Fruit fly (Drosophila melanogaster) whole organism, embryonic: ENCODE measurements around the gene IleRS-m.

Experiments
- Aef1 ChIP-seq: fragments of 200-800 bp; sonication (Bioruptor generic); IDR thresholded peaks from 3 replicates; pipeline ENCODE4 v1.3.6; 2022; ENCODE audit warnings: missing biosample characterization, missing genetic modification characterization
- Blimp-1 ChIP-seq: fragments of 200-800 bp; sonication (Bioruptor generic); optimal IDR thresholded peaks from 3 replicates; lab custom pipeline; 2018; ENCODE audit warnings: missing biosample characterization, missing genetic modification characterization, mild to moderate bottlenecking, moderate library complexity, missing genetic modification reagents
- CG10209 ChIP-seq: fragments of 200-800 bp; sonication (Bioruptor generic); optimal IDR thresholded peaks from 3 replicates; lab custom pipeline; 2017; ENCODE audit warnings: missing biosample characterization, mild to moderate bottlenecking, missing genetic modification characterization, missing genetic modification reagents
- CG10366 ChIP-seq: fragments of 200-800 bp; sonication (Bioruptor generic); IDR thresholded peaks from 2 replicates; pipeline ENCODE4 v1.3.6; 2022; ENCODE audit warnings: missing biosample characterization, missing genetic modification characterization
- CG11247 ChIP-seq: fragments of 200-800 bp; sonication (Bioruptor generic); IDR thresholded peaks from 2 replicates; pipeline ENCODE4 v1.3.6; 2022; ENCODE audit warnings: missing biosample characterization, missing genetic modification characterization
- CG12104 ChIP-seq: fragments of 200-800 bp; sonication (Bioruptor generic); optimal IDR thresholded peaks from 3 replicates; lab custom pipeline; 2016; ENCODE audit warnings: missing biosample characterization, missing genetic modification characterization
- CG14014 ChIP-seq: fragments of 200-800 bp; sonication (Bioruptor generic); IDR thresholded peaks from 2 replicates; pipeline ENCODE4 v1.3.6; 2022; ENCODE audit warnings: missing biosample characterization, missing genetic modification characterization
- CG14710 ChIP-seq: fragments of 200-800 bp; sonication (Bioruptor generic); optimal IDR thresholded peaks from 3 replicates; lab custom pipeline; 2019; ENCODE audit warnings: missing biosample characterization, mild to moderate bottlenecking, missing genetic modification characterization, moderate library complexity
- CG15479 ChIP-seq: fragments of 200-800 bp; sonication (Bioruptor generic); optimal IDR thresholded peaks from 3 replicates; lab custom pipeline; 2019; ENCODE audit warnings: missing biosample characterization, mild to moderate bottlenecking, missing genetic modification characterization, moderate library complexity
- CG17912 ChIP-seq: fragments of 200-800 bp; sonication (Bioruptor generic); optimal IDR thresholded peaks from 2 replicates; lab custom pipeline; 2018; ENCODE audit warnings: missing biosample characterization, mild to moderate bottlenecking, missing genetic modification characterization
- CG18764 ChIP-seq: fragments of 200-800 bp; sonication (Bioruptor generic); optimal IDR thresholded peaks from 3 replicates; lab custom pipeline; 2016; ENCODE audit warnings: missing biosample characterization, missing genetic modification characterization
- CG34224 ChIP-seq: fragments of 200-800 bp; sonication (Bioruptor generic); IDR thresholded peaks from 3 replicates; pipeline ENCODE4 v1.3.6; 2022; ENCODE audit warnings: missing biosample characterization, missing genetic modification characterization; ENCODE audit not compliant: partially characterized antibody
- CG3726 ChIP-seq: fragments of 200-800 bp; sonication (Bioruptor generic); IDR thresholded peaks from 3 replicates; pipeline ENCODE4, ENCODE4 v1.3.6; 2022; ENCODE audit warnings: missing biosample characterization, missing genetic modification characterization
- CG4424 ChIP-seq: fragments of 200-800 bp; sonication (Bioruptor generic); optimal IDR thresholded peaks from 3 replicates; lab custom pipeline; 2016; ENCODE audit warnings: missing biosample characterization, missing genetic modification characterization
- CG5245 ChIP-seq: fragments of 200-800 bp; sonication (Bioruptor generic); optimal IDR thresholded peaks from 3 replicates; lab custom pipeline; 2016; ENCODE audit warnings: missing biosample characterization, missing genetic modification characterization
- CG6791 ChIP-seq: fragments of 200-800 bp; sonication (Bioruptor generic); IDR thresholded peaks from 3 replicates; pipeline ENCODE4 v1.3.6; 2022; ENCODE audit warnings: missing biosample characterization, missing genetic modification characterization; ENCODE audit not compliant: partially characterized antibody
- CG6854 ChIP-seq: fragments of 200-800 bp; sonication (Bioruptor generic); optimal IDR thresholded peaks from 3 replicates; lab custom pipeline; 2017; ENCODE audit warnings: missing biosample characterization, mild to moderate bottlenecking, missing genetic modification characterization
- CG8281 ChIP-seq: fragments of 200-800 bp; sonication (Bioruptor generic); optimal IDR thresholded peaks from 2 replicates; lab custom pipeline; 2018; ENCODE audit warnings: missing biosample characterization, mild to moderate bottlenecking, missing genetic modification characterization, moderate library complexity
- CG8478 ChIP-seq: fragments of >200 bp; optimal IDR thresholded peaks from 2 replicates; lab custom pipeline; 2018
- CG8924 ChIP-seq: fragments of 200-800 bp; optimal IDR thresholded peaks from 3 replicates; lab custom pipeline; 2019; ENCODE audit warnings: missing biosample characterization, mild to moderate bottlenecking, missing genetic modification characterization, moderate library complexity
- CG9817 ChIP-seq: fragments of 200-800 bp; sonication (Bioruptor generic); optimal IDR thresholded peaks from 2 replicates; lab custom pipeline; 2018; ENCODE audit warnings: missing biosample characterization, mild to moderate bottlenecking, missing genetic modification characterization, moderate library complexity
- Camta ChIP-seq: fragments of 200-800 bp; sonication (Bioruptor generic); optimal IDR thresholded peaks from 2 replicates; lab custom pipeline; 2016; ENCODE audit warnings: missing biosample characterization, missing genetic modification characterization
- Drgx ChIP-seq: fragments of 200-800 bp; sonication (Bioruptor generic); IDR thresholded peaks from 2 replicates; pipeline ENCODE4 v1.3.6; 2022; ENCODE audit warnings: missing biosample characterization, missing genetic modification characterization
- HLHmδ ChIP-seq: fragments of 200-800 bp; sonication (Bioruptor generic); optimal IDR thresholded peaks from 2 replicates; lab custom pipeline; 2018; ENCODE audit warnings: missing biosample characterization, mild to moderate bottlenecking, missing genetic modification characterization, moderate library complexity
- Hr51 ChIP-seq, 2 experiments: fragments of 200-800 bp; sonication (Bioruptor generic); optimal IDR thresholded peaks; 2 replicates in 1 of 2; 3 replicates in 1 of 2; lab custom pipeline; 2016 to 2018; ENCODE audit warnings: missing biosample characterization in 2 of 2, missing genetic modification characterization in 2 of 2, mild to moderate bottlenecking in 1 of 2, moderate library complexity in 1 of 2
- Nf-YB ChIP-seq: fragments of 200-800 bp; sonication (Bioruptor generic); optimal IDR thresholded peaks from 3 replicates; lab custom pipeline; 2019; ENCODE audit warnings: missing biosample characterization, mild to moderate bottlenecking, missing genetic modification characterization, moderate library complexity
- Pdp1 ChIP-seq, 2 experiments: fragments of 200-800 bp; sonication (Bioruptor generic); optimal IDR thresholded peaks; 3 replicates each; lab custom pipeline; 2016; ENCODE audit warnings: missing biosample characterization in 2 of 2, missing genetic modification characterization in 2 of 2, mild to moderate bottlenecking in 1 of 2, moderate library complexity in 1 of 2
- Ptx1 ChIP-seq: fragments of 200-800 bp; sonication (Bioruptor generic); IDR thresholded peaks from 2 replicates; pipeline ENCODE4 v1.3.6; 2022; ENCODE audit warnings: missing biosample characterization, missing genetic modification characterization
- Scr ChIP-seq: fragments of 200-800 bp; sonication (Bioruptor generic); IDR thresholded peaks from 2 replicates; pipeline ENCODE4 v1.3.6; 2022; ENCODE audit warnings: missing biosample characterization, missing genetic modification characterization; ENCODE audit not compliant: partially characterized antibody
- bsh ChIP-seq, 2 experiments: fragments of 200-800 bp; sonication (Bioruptor generic); optimal IDR thresholded peaks; 2 replicates each; lab custom pipeline; 2017 to 2018; ENCODE audit warnings: mild to moderate bottlenecking in 2 of 2, missing biosample characterization in 2 of 2, missing genetic modification characterization in 2 of 2, moderate library complexity in 1 of 2
- crc ChIP-seq: fragments of 200-800 bp; sonication (Bioruptor generic); optimal IDR thresholded peaks from 2 replicates; lab custom pipeline; 2016; ENCODE audit warnings: missing biosample characterization, missing genetic modification characterization
- crp ChIP-seq, 2 experiments: fragments of 200-800 bp; sonication (Bioruptor generic); optimal IDR thresholded peaks; 2 replicates in 1 of 2; 3 replicates in 1 of 2; lab custom pipeline; 2017; ENCODE audit warnings: missing biosample characterization in 2 of 2, missing genetic modification characterization in 2 of 2, mild to moderate bottlenecking in 1 of 2, moderate library complexity in 1 of 2
- cwo ChIP-seq: fragments of 200-800 bp; sonication (Bioruptor generic); optimal IDR thresholded peaks from 3 replicates; lab custom pipeline; 2017; ENCODE audit warnings: missing biosample characterization, missing genetic modification characterization, mild to moderate bottlenecking, moderate library complexity, missing genetic modification reagents
- fd102C ChIP-seq: fragments of 200-800 bp; sonication (Bioruptor generic); optimal IDR thresholded peaks from 2 replicates; lab custom pipeline; 2018; ENCODE audit warnings: missing biosample characterization, mild to moderate bottlenecking, missing genetic modification characterization, moderate library complexity
- gt ChIP-seq: fragments of 200-800 bp; sonication (Bioruptor generic); IDR thresholded peaks from 2 replicates; pipeline ENCODE4 v1.3.6; 2022; ENCODE audit warnings: missing biosample characterization, missing genetic modification characterization
- hb ChIP-seq: fragments of 200-800 bp; sonication (Bioruptor generic); IDR thresholded peaks from 3 replicates; pipeline ENCODE4 v1.3.6; 2022; ENCODE audit warnings: missing biosample characterization, missing genetic modification characterization; ENCODE audit not compliant: partially characterized antibody
- kay ChIP-seq: fragments of 200-800 bp; sonication (Bioruptor generic); optimal IDR thresholded peaks from 2 replicates; lab custom pipeline; 2016; ENCODE audit warnings: missing biosample characterization, missing genetic modification characterization
- nerfin-2 ChIP-seq: fragments of 200-800 bp; sonication (Bioruptor generic); IDR thresholded peaks from 2 replicates; pipeline ENCODE4 v1.3.6; 2022; ENCODE audit warnings: missing biosample characterization, missing genetic modification characterization; ENCODE audit not compliant: partially characterized antibody
- odd ChIP-seq: fragments of 200-800 bp; sonication (Bioruptor generic); optimal IDR thresholded peaks from 2 replicates; lab custom pipeline; 2017; ENCODE audit warnings: missing biosample characterization, mild to moderate bottlenecking, missing genetic modification characterization
- onecut ChIP-seq: fragments of 200-800 bp; sonication (Bioruptor generic); IDR thresholded peaks from 2 replicates; pipeline ENCODE4 v1.3.6; 2022; ENCODE audit warnings: missing biosample characterization, missing genetic modification characterization
- psq ChIP-seq: fragments of 200-800 bp; sonication (Bioruptor generic); optimal IDR thresholded peaks from 2 replicates; lab custom pipeline; 2017; ENCODE audit warnings: missing biosample characterization, missing genetic modification characterization
- ranshi ChIP-seq: fragments of 200-800 bp; sonication (Bioruptor generic); IDR thresholded peaks from 2 replicates; pipeline ENCODE4 v1.3.6; 2022; ENCODE audit warnings: missing biosample characterization, missing genetic modification characterization
- sd ChIP-seq: fragments of 200-800 bp; sonication (Bioruptor generic); optimal IDR thresholded peaks from 3 replicates; lab custom pipeline; 2018; ENCODE audit warnings: missing biosample characterization, mild to moderate bottlenecking, missing genetic modification characterization, moderate library complexity
- slp2 ChIP-seq: fragments of 200-800 bp; sonication (Bioruptor generic); optimal IDR thresholded peaks from 2 replicates; lab custom pipeline; 2016; ENCODE audit warnings: missing biosample characterization, missing genetic modification characterization
- sob ChIP-seq: fragments of 200-800 bp; sonication (Bioruptor generic); IDR thresholded peaks from 2 replicates; pipeline ENCODE4 v1.3.6; 2022; ENCODE audit warnings: missing biosample characterization, missing genetic modification characterization
- tap ChIP-seq: fragments of 200-800 bp; optimal IDR thresholded peaks from 3 replicates; lab custom pipeline; 2019; ENCODE audit warnings: missing biosample characterization, mild to moderate bottlenecking, missing genetic modification characterization, moderate library complexity
- tna ChIP-seq: fragments of 200-800 bp; sonication (Bioruptor generic); IDR thresholded peaks from 2 replicates; pipeline ENCODE4 v1.3.6; 2022; ENCODE audit warnings: missing biosample characterization, missing genetic modification characterization; ENCODE audit not compliant: partially characterized antibody
- yki ChIP-seq: fragments of >200 bp; optimal IDR thresholded peaks from 3 replicates; lab custom pipeline; 2018
- zen2 ChIP-seq: fragments of 200-800 bp; sonication (Bioruptor generic); IDR thresholded peaks from 3 replicates; pipeline ENCODE4 v1.3.6; 2022; ENCODE audit warnings: missing biosample characterization, missing genetic modification characterization; ENCODE audit not compliant: partially characterized antibody
- zfh1 ChIP-seq: fragments of 200-800 bp; sonication (Bioruptor generic); IDR thresholded peaks from 3 replicates; pipeline ENCODE4 v1.3.6; 2022; ENCODE audit warnings: missing biosample characterization, missing genetic modification characterization

Gene IleRS-m

DNA sequence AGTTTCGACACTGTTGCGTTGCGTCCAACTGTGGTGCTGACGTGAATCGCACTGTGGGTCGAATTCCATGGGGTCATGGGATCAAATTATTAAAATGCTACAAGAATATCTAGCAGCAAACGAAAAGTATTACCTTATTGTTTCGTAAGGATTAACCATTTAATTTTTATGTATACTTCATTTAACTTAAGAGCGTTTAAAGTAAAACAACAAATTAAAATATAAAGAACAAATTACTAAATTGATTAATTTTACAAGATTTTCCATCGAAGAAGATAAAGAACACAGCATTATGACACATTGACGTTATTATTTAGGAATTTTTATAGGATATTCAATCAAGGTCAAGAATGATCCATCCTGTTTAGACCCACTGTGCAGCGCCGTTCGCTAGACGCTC lies 46.0 kb upstream of the IleRS-m start (continued):
- TF ChIP-seq crp (GFP tag; optimal IDR thresholded peaks at IDR 0.05; lab: Kevin White, UChicago), result no peak
- TF ChIP-seq CG3726 (GFP tag; lab: Robert Waterston, UW), result no peak
- peak; percentile 8 for TF ChIP-seq CG5245 (GFP tag; lab: Kevin White, UChicago)
- TF ChIP-seq slp2, result no peak
- TF ChIP-seq zfh1, result no peak
- TF ChIP-seq Nf-YB, result no peak
- no peak for TF ChIP-seq fd102C (GFP tag; lab: Kevin White, UChicago)
- peak; percentile 44 for TF ChIP-seq CG14710 (tag; lab: Kevin White, UChicago)
- peak in 1 of 2 experiments; percentile 53 for TF ChIP-seq bsh (GFP tag; optimal IDR thresholded peaks at IDR 0.05; lab: Kevin White, UChicago)
- peak; percentile 17; the same call in 1 of the 2 replicates for TF ChIP-seq CG10366 (GFP tag; lab: Robert Waterston, UW)
- TF ChIP-seq CG8924 (tag; lab: Kevin White, UChicago), result peak; percentile 46
- TF ChIP-seq hb, result no peak
- peak; percentile 58 for TF ChIP-seq Blimp-1
- peak; percentile 11 for TF ChIP-seq CG12104 (GFP tag; lab: Kevin White, UChicago)
- no peak for TF ChIP-seq CG8478 (lab: Kevin White, UChicago)
- no peak for TF ChIP-seq CG11247 (GFP tag; lab: Robert Waterston, UW)
- TF ChIP-seq zen2, result no peak
- TF ChIP-seq psq (GFP tag; lab: Kevin White, UChicago), result no peak
- TF ChIP-seq CG8281 (tag; lab: Kevin White, UChicago), result no peak
- no peak for TF ChIP-seq CG6854 (GFP tag; lab: Kevin White, UChicago)
- peak; percentile 13 for TF ChIP-seq CG10209 (GFP tag; lab: Kevin White, UChicago)
- no peak for TF ChIP-seq crc (GFP tag; lab: Kevin White, UChicago)
- peak; percentile 65 for TF ChIP-seq Ptx1
- peak; percentile 45; the same call in 1 of the 2 replicates for TF ChIP-seq Drgx (GFP tag; lab: Robert Waterston, UW)
- TF ChIP-seq Scr (GFP tag; lab: Robert Waterston, UW), result no peak
- TF ChIP-seq CG14014 (GFP tag; lab: Robert Waterston, UW), result no peak
- TF ChIP-seq tna (GFP tag; lab: Robert Waterston, UW), result no peak
- no peak for TF ChIP-seq CG9817 (tag; lab: Kevin White, UChicago)
- no peak for TF ChIP-seq gt (GFP tag; lab: Robert Waterston, UW)
- TF ChIP-seq sob, result no peak
- TF ChIP-seq kay (GFP tag; lab: Kevin White, UChicago), result no peak
- TF ChIP-seq onecut, result no peak
- no peak for TF ChIP-seq sd (tag; lab: Kevin White, UChicago)
- no peak for TF ChIP-seq ranshi (GFP tag; lab: Robert Waterston, UW)
- TF ChIP-seq CG6791 (GFP tag; lab: Robert Waterston, UW), result no peak
- TF ChIP-seq nerfin-2, result no peak
- no peak for TF ChIP-seq Aef1 (GFP tag; lab: Robert Waterston, UW)
- no peak for TF ChIP-seq yki (lab: Kevin White, UChicago)
- peak; percentile 50 for TF ChIP-seq CG4424 (GFP tag; lab: Kevin White, UChicago)
- TF ChIP-seq Pdp1 (GFP tag; optimal IDR thresholded peaks at IDR 0.05; lab: Kevin White, UChicago), result no peak
- TF ChIP-seq odd, result peak; percentile 10
- TF ChIP-seq Camta (GFP tag; lab: Kevin White, UChicago), result no peak
- no peak for TF ChIP-seq CG15479 (GFP tag; lab: Kevin White, UChicago)
- peak; percentile 34 for TF ChIP-seq cwo (GFP tag; lab: Kevin White, UChicago)
- TF ChIP-seq tap, result no peak
- TF ChIP-seq HLHmδ (GFP tag; lab: Kevin White, UChicago), result no peak
- TF ChIP-seq CG34224 (GFP tag; lab: Robert Waterston, UW), result no peak
- no peak for TF ChIP-seq CG18764 (GFP tag; lab: Kevin White, UChicago)
- peak in 1 of 2 experiments; percentile 83 for TF ChIP-seq Hr51 (GFP tag; optimal IDR thresholded peaks at IDR 0.05; lab: Kevin White, UChicago)
- TF ChIP-seq CG17912, result no peak
